Fruit fly (Drosophila melanogaster) whole organism, adult: Measurements from ENCODE around the gene TFAM.

Source experiments
- CG1620 ChIP-seq: fragments of 200-800 bp; sonication (Bioruptor generic); optimal IDR thresholded peaks from 2 replicates; lab custom pipeline; 2016; ENCODE audit warnings: missing biosample characterization, missing genetic modification characterization
- CG5204 ChIP-seq: fragments of 200-800 bp; sonication (Bioruptor generic); optimal IDR thresholded peaks from 2 replicates; lab custom pipeline; 2016; ENCODE audit warnings: missing biosample characterization, missing genetic modification characterization
- CG7045 ChIP-seq: fragments of 200-800 bp; sonication (Bioruptor generic); optimal IDR thresholded peaks from 2 replicates; lab custom pipeline; 2017; ENCODE audit warnings: missing biosample characterization, mild to moderate bottlenecking, missing genetic modification characterization
- Clk ChIP-seq: fragments of 200-800 bp; sonication (Bioruptor generic); optimal IDR thresholded peaks from 2 replicates; lab custom pipeline; 2017; ENCODE audit warnings: missing biosample characterization, missing genetic modification characterization
- Hr96 ChIP-seq: fragments of 200-800 bp; sonication (Bioruptor generic); optimal IDR thresholded peaks from 2 replicates; lab custom pipeline; 2016; ENCODE audit warnings: missing biosample characterization, missing genetic modification characterization
- bab1 ChIP-seq: fragments of 200-800 bp; sonication (Bioruptor generic); optimal IDR thresholded peaks from 3 replicates; lab custom pipeline; 2019; ENCODE audit warnings: missing biosample characterization, mild to moderate bottlenecking, missing genetic modification characterization, moderate library complexity
- kay ChIP-seq: fragments of 200-800 bp; sonication (Bioruptor generic); peaks from one replicate; lab custom pipeline; 2016; ENCODE audit warnings: missing biosample characterization, missing genetic modification characterization, borderline replicate concordance
- ovo ChIP-seq: fragments of 200-800 bp; sonication (Bioruptor generic); optimal IDR thresholded peaks from 2 replicates; lab custom pipeline; 2016; ENCODE audit warnings: missing biosample characterization, missing genetic modification characterization
- tj ChIP-seq: fragments of 200-800 bp; sonication (Bioruptor generic); optimal IDR thresholded peaks from 3 replicates; lab custom pipeline; 2017; ENCODE audit warnings: missing biosample characterization, mild to moderate bottlenecking, missing genetic modification characterization, moderate library complexity
- toe ChIP-seq: fragments of 200-800 bp; sonication (Bioruptor generic); optimal IDR thresholded peaks from 2 replicates; lab custom pipeline; 2016; ENCODE audit warnings: missing biosample characterization, missing genetic modification characterization

DNA sequence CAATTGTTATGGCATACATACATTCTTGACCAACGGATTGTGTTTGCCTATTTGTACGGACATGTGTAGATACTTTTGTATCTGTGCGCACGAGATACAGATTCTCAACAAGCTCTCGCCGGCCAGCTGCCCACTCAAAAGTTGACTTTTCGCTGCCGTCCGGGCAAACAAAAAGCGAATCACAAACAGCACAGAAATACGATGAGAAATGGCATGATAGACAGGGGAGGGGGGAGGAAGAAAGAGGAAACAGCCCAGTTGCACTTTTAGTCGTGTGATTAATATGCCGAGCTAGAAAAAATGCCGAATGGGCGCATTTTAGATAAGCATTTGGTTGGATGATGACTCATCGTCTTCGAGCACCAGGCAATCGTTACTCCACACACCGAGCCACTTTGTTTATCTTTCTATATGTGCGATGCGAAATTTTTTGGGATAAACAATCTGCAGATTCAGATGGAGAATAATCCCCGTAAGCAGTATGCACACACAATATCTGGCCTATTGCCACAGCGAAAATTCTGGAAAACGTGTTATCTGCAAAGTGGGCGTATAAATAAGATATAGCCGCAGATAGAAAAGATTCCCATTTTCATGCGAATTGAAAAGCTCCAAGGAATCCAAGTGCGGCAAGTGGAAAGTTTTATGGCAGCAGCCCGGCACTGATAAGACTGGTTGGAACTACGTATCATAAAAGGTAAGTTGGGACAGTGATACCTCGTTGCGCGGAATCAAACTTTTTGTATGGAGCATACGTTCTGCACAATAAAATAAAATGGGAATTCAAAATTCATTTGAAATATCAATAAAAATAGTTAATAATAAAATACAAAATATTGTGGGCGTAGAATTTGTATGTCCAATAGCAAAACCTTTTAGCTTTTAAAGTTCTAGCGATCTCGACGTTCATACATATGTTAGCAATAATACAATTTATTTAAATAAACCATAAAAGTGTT is 29.9 kb downstream of the TFAM start:
- TF ChIP-seq Clk: no peak
- no peak for TF ChIP-seq Hr96
- peak; percentile 6 for TF ChIP-seq toe
- TF ChIP-seq CG7045 (GFP tag; lab: Kevin White, UChicago): no peak
- TF ChIP-seq CG1620: no peak
- peak; percentile 47 for TF ChIP-seq ovo (GFP tag; lab: Kevin White, UChicago)
- no peak for TF ChIP-seq CG5204
- no peak for TF ChIP-seq bab1 (GFP tag; lab: Kevin White, UChicago)
- TF ChIP-seq tj (GFP tag; lab: Kevin White, UChicago): peak; percentile 95
- no peak for TF ChIP-seq kay (GFP tag; lab: Kevin White, UChicago)
